Worm (Caenorhabditis elegans): ENCODE results near the gene gcy-5.

DNA sequence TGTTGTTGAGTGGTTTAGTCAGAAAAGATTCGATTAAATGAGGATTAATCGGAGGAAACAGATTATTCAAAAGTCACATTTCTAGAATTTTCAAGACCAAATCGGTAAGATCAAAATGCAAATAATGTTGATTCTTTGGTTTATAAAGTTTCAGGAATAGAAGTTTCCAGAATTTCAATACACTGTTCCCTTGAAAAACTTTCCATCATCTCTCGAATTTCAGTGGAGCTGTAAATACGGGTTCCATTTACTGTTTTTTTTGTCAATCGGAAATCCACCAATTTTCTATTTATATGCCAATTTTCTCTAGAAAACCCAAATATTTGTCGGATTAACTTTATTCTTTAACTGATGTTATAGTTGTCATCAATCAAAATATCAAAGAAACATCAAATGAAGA is 32.9 kb downstream of the gcy-5 start:
- no peak for TF ChIP-seq hlh-30 (tag; optimal IDR thresholded peaks at IDR 0.05; ENCODE audit: insufficient read depth)
- TF ChIP-seq unc-86 (tag; optimal IDR thresholded peaks at IDR 0.05): no peak
- TF ChIP-seq pqm-1 (tag; optimal IDR thresholded peaks at IDR 0.05): no peak
- no peak for TF ChIP-seq fkh-10 (GFP tag; optimal IDR thresholded peaks at IDR 0.05)
- TF ChIP-seq hlh-6 (tag; optimal IDR thresholded peaks at IDR 0.05): no peak
- TF ChIP-seq ceh-24 (tag; optimal IDR thresholded peaks at IDR 0.05): no peak
- no peak for TF ChIP-seq ceh-34 (tag; optimal IDR thresholded peaks at IDR 0.05)
- TF ChIP-seq hlh-13 (GFP tag; optimal IDR thresholded peaks at IDR 0.05): no peak
- no peak for TF ChIP-seq nhr-232 (tag; optimal IDR thresholded peaks at IDR 0.05)
- no peak for TF ChIP-seq elt-2 (tag; optimal IDR thresholded peaks at IDR 0.05)
- no peak for TF ChIP-seq nfya-1 (tag; optimal IDR thresholded peaks at IDR 0.05)
- TF ChIP-seq sox-4 (tag; optimal IDR thresholded peaks at IDR 0.05): no peak
